Fruit fly (Drosophila melanogaster): ENCODE data around the gene Dnaaf4.

Dnaaf4 gene

dm6 chr2L:11091111-11091510 is 30.4 kb downstream of the Dnaaf4 start, which contains the start of gene Wdr59:
TSS of gene Wdr59 (plus strand) at chr2L:11091444.
- TF ChIP-seq CG5204 (GFP tag; optimal IDR thresholded peaks at IDR 0.05) (peak; percentile 54), Crg-1 (GFP tag; optimal IDR thresholded peaks at IDR 0.05) (peak; percentile 25), ovo (GFP tag; optimal IDR thresholded peaks at IDR 0.05) (no peak), bab1 (GFP tag; optimal IDR thresholded peaks at IDR 0.05) (peak; percentile 64), CG12768 (GFP tag; optimal IDR thresholded peaks at IDR 0.05) (no peak), Clk (GFP tag; optimal IDR thresholded peaks at IDR 0.05) (no peak), CG7045 (GFP tag; optimal IDR thresholded peaks at IDR 0.05) (peak; percentile 4), cic (GFP tag; optimal IDR thresholded peaks at IDR 0.05) (no peak), CG11617 (GFP tag; optimal IDR thresholded peaks at IDR 0.05) (peak; percentile 33), Hr96 (GFP tag; optimal IDR thresholded peaks at IDR 0.05) (no peak), cnc (optimal IDR thresholded peaks at IDR 0.05) (no peak), Mnt (GFP tag; optimal IDR thresholded peaks at IDR 0.05) (peak; percentile 26), tj (GFP tag; optimal IDR thresholded peaks at IDR 0.05) (peak; percentile 9), kay (GFP tag; ENCODE audit: borderline replicate concordance) (no peak), CG33017 (tag; optimal IDR thresholded peaks at IDR 0.05) (peak; percentile 32), CG1620 (GFP tag; optimal IDR thresholded peaks at IDR 0.05) (peak; percentile 23), pad (GFP tag; optimal IDR thresholded peaks at IDR 0.05) (no peak), toe (GFP tag; optimal IDR thresholded peaks at IDR 0.05) (no peak), CG14711 (tag; optimal IDR thresholded peaks at IDR 0.05) (peak; percentile 59), CG7101 (tag; optimal IDR thresholded peaks at IDR 0.05) (peak; percentile 40)

DNA sequence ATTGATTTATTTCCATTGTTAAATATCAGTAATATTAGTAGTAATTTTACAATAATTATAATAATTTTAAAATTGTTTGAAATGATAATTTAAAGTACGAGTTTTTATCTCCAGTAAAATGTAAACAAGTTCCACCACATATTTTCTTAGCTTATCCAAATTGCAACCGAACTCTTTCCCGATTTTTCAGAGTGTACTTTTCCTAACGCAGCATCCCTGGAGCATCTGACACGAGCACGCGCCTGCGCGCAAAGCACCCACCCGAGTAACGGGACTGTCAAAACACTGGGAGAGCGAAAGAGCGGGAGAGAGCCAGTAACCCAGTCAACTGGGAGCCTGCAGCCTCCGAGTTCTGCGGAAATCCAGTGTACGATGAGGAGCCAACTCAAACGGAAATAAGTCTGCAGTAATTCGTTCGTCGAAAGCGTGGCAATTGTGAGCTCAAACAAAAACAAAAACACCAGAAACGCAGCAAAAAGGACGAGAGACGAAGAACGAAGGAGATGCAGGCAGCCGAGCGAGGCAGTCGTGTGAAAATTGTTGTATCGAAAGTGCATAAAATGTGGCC is 35.1 kb downstream of the Dnaaf4 start, which contains the start of gene CG16854:
TSS of gene CG16854 (plus strand) at position 365 of the 568 bp plus-strand sequence.
- TF ChIP-seq bab1 (GFP tag; optimal IDR thresholded peaks at IDR 0.05) = no peak
- TF ChIP-seq pad (GFP tag; optimal IDR thresholded peaks at IDR 0.05) = no peak
- TF ChIP-seq cnc (optimal IDR thresholded peaks at IDR 0.05) = no peak
- TF ChIP-seq CG5204 (GFP tag; optimal IDR thresholded peaks at IDR 0.05) = no peak
- TF ChIP-seq Hr96 (GFP tag; optimal IDR thresholded peaks at IDR 0.05) = no peak
- no peak for TF ChIP-seq Clk (GFP tag; optimal IDR thresholded peaks at IDR 0.05)
- TF ChIP-seq CG7045 (GFP tag; optimal IDR thresholded peaks at IDR 0.05) = no peak

DNA sequence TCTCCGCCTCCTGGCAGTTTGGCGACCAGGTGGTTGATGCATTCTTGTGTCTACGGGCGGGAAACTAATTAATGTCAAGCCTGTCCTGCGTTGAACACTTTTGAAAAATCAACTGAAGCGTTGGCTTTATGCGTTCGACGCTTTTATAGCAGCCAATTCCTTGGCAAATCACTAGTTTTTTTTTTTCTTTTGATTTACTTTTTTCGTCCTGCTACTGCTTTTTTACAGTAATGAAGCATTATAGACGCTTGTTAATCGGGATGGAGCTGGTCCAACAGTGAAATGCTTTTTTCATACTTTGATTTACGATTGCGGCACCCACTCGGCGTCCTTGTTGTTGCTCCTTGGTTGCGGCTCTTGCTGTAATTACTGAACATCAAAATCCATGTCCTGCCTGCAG is 36.4 kb downstream of the Dnaaf4 start, which contains the start of gene AstCC:
TSS of gene AstCC (minus strand) at position 101 of the 400 bp plus-strand sequence.
- TF ChIP-seq CG7045 (GFP tag; optimal IDR thresholded peaks at IDR 0.05) (no peak), CG14711 (tag; optimal IDR thresholded peaks at IDR 0.05) (no peak), Mnt (GFP tag; optimal IDR thresholded peaks at IDR 0.05) (no peak)

DNA sequence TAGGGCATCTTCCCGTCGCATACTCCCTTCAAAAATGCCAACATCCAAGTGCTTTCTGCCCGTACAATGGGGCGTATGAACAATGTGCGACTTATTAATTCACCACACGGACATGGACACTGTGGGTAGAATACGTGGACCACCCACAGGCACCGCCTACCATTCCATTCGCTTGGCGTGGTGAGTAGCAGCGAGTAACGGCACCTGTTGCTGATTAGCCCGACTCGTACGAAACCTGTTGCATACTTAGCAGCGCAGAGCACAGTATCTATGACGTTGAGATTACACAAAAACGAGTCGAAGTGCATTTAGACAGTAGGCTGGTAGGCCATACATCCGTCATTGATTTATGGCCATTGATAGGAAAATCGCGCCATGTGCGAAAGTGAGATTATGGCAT is 39.5 kb downstream of the Dnaaf4 start:
- no peak for TF ChIP-seq Mnt (GFP tag; optimal IDR thresholded peaks at IDR 0.05)
- TF ChIP-seq Clk (GFP tag; optimal IDR thresholded peaks at IDR 0.05) = no peak
- TF ChIP-seq ovo (GFP tag; optimal IDR thresholded peaks at IDR 0.05) = no peak
- no peak for TF ChIP-seq tj (GFP tag; optimal IDR thresholded peaks at IDR 0.05)
- no peak for TF ChIP-seq kay (GFP tag; ENCODE audit: borderline replicate concordance)
- no peak for TF ChIP-seq cic (GFP tag; optimal IDR thresholded peaks at IDR 0.05)
- no peak for TF ChIP-seq CG7101 (tag; optimal IDR thresholded peaks at IDR 0.05)
- TF ChIP-seq cnc (optimal IDR thresholded peaks at IDR 0.05) = no peak
- no peak for TF ChIP-seq CG7045 (GFP tag; optimal IDR thresholded peaks at IDR 0.05)

- TF ChIP-seq tj (GFP tag; optimal IDR thresholded peaks at IDR 0.05) = no peak
- no peak for TF ChIP-seq CG1620 (GFP tag; optimal IDR thresholded peaks at IDR 0.05)
- TF ChIP-seq CG14711 (tag; optimal IDR thresholded peaks at IDR 0.05) = no peak
- TF ChIP-seq Mnt (GFP tag; optimal IDR thresholded peaks at IDR 0.05) = no peak
- TF ChIP-seq ovo (GFP tag; optimal IDR thresholded peaks at IDR 0.05) = no peak
- TF ChIP-seq pad (GFP tag; optimal IDR thresholded peaks at IDR 0.05) = no peak
- TF ChIP-seq bab1 (GFP tag; optimal IDR thresholded peaks at IDR 0.05) = no peak
- no peak for TF ChIP-seq CG7045 (GFP tag; optimal IDR thresholded peaks at IDR 0.05)
- no peak for TF ChIP-seq CG7101 (tag; optimal IDR thresholded peaks at IDR 0.05)
- no peak for TF ChIP-seq CG12768 (GFP tag; optimal IDR thresholded peaks at IDR 0.05)
- no peak for TF ChIP-seq CG11617 (GFP tag; optimal IDR thresholded peaks at IDR 0.05)
- no peak for TF ChIP-seq cic (GFP tag; optimal IDR thresholded peaks at IDR 0.05)
- no peak for TF ChIP-seq cnc (optimal IDR thresholded peaks at IDR 0.05)
- no peak for TF ChIP-seq Crg-1 (GFP tag; optimal IDR thresholded peaks at IDR 0.05)
- no peak for TF ChIP-seq Clk (GFP tag; optimal IDR thresholded peaks at IDR 0.05)
- TF ChIP-seq kay (GFP tag; ENCODE audit: borderline replicate concordance) = no peak
- no peak for TF ChIP-seq CG33017 (tag; optimal IDR thresholded peaks at IDR 0.05)
- no peak for TF ChIP-seq toe (GFP tag; optimal IDR thresholded peaks at IDR 0.05)
Observed at dm6 chr2L:11081337-11081736, 40.2 kb downstream of the Dnaaf4 start, which contains the start of gene AstC. TSS of gene AstC (minus strand) at chr2L:11081399.

DNA sequence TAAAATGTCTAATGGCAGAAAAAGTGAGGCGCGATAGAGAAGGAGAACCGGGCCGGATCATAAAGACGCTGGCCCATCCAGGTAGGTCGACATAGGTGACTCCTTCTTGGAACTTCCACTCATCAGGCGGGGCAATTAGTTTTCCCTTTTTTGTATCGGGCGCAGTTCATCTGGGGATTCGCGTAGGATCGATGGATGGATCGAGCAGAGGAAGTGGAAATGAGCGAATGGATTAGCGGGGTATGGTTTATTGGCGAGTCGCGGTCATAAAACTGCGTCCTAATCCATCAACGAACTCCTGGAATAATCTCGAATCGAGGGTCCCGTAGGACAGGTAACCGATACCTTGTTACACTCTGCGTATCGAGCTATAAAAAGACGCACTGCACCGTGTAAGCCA is 46.4 kb downstream of the Dnaaf4 start, which contains the start of gene CG43725:
TSS of gene CG43725 (plus strand) at position 400 of the 400 bp plus-strand sequence.
- TF ChIP-seq pad (GFP tag; optimal IDR thresholded peaks at IDR 0.05) = no peak
- no peak for TF ChIP-seq Hr96 (GFP tag; optimal IDR thresholded peaks at IDR 0.05)
- no peak for TF ChIP-seq CG1620 (GFP tag; optimal IDR thresholded peaks at IDR 0.05)
- TF ChIP-seq CG12768 (GFP tag; optimal IDR thresholded peaks at IDR 0.05) = no peak
- TF ChIP-seq kay (GFP tag; ENCODE audit: borderline replicate concordance) = no peak
- no peak for TF ChIP-seq toe (GFP tag; optimal IDR thresholded peaks at IDR 0.05)
- TF ChIP-seq CG33017 (tag; optimal IDR thresholded peaks at IDR 0.05) = no peak
- TF ChIP-seq Clk (GFP tag; optimal IDR thresholded peaks at IDR 0.05) = no peak
- TF ChIP-seq CG7101 (tag; optimal IDR thresholded peaks at IDR 0.05) = no peak
- no peak for TF ChIP-seq bab1 (GFP tag; optimal IDR thresholded peaks at IDR 0.05)
- no peak for TF ChIP-seq CG11617 (GFP tag; optimal IDR thresholded peaks at IDR 0.05)
- TF ChIP-seq cic (GFP tag; optimal IDR thresholded peaks at IDR 0.05) = no peak
- no peak for TF ChIP-seq ovo (GFP tag; optimal IDR thresholded peaks at IDR 0.05)
